Fruit fly (Drosophila melanogaster) whole organism, embryonic: ENCODE measurements around the gene CG46430.

Experiments
- Abd-B ChIP-seq: fragments of 200-800 bp; sonication (Bioruptor generic); optimal IDR thresholded peaks from 2 replicates; lab custom pipeline; 2018; ENCODE audit warnings: missing biosample characterization, mild to moderate bottlenecking, missing genetic modification characterization, moderate library complexity
- Ada2b ChIP-seq: fragments of 200-800 bp; sonication (Bioruptor generic); IDR thresholded peaks from 2 replicates; pipeline ENCODE4 v1.3.6; 2022; ENCODE audit warnings: missing biosample characterization, missing genetic modification characterization
- Aef1 ChIP-seq: fragments of 200-800 bp; sonication (Bioruptor generic); IDR thresholded peaks from 3 replicates; pipeline ENCODE4 v1.3.6; 2022; ENCODE audit warnings: missing biosample characterization, missing genetic modification characterization
- CG10321 ChIP-seq: fragments of 200-800 bp; sonication (Bioruptor generic); IDR thresholded peaks from 2 replicates; pipeline ENCODE4 v1.3.6; 2022; ENCODE audit warnings: missing biosample characterization, missing genetic modification characterization
- CG11696 ChIP-seq: fragments of 200-800 bp; sonication (Bioruptor generic); IDR thresholded peaks from 2 replicates; pipeline ENCODE4 v1.3.6; 2022; ENCODE audit warnings: missing biosample characterization, missing genetic modification characterization
- CG12155 ChIP-seq: fragments of 200-800 bp; sonication (Bioruptor generic); optimal IDR thresholded peaks from 3 replicates; lab custom pipeline; 2016; ENCODE audit warnings: missing biosample characterization, missing genetic modification characterization
- CG12236 ChIP-seq: fragments of 200-800 bp; sonication (Bioruptor generic); optimal IDR thresholded peaks from 2 replicates; lab custom pipeline; 2016; ENCODE audit warnings: missing biosample characterization, missing genetic modification characterization
- CG12744 ChIP-seq: fragments of 200-800 bp; sonication (Bioruptor generic); optimal IDR thresholded peaks from 2 replicates; lab custom pipeline; 2016; ENCODE audit warnings: missing biosample characterization, missing genetic modification characterization
- CG13624 ChIP-seq: fragments of 200-800 bp; sonication (Bioruptor generic); optimal IDR thresholded peaks from 2 replicates; lab custom pipeline; 2016; ENCODE audit warnings: missing biosample characterization, missing genetic modification characterization
- CG14014 ChIP-seq: fragments of 200-800 bp; sonication (Bioruptor generic); IDR thresholded peaks from 2 replicates; pipeline ENCODE4 v1.3.6; 2022; ENCODE audit warnings: missing biosample characterization, missing genetic modification characterization
- CG1603 ChIP-seq: fragments of 200-800 bp; sonication (Bioruptor generic); optimal IDR thresholded peaks from 2 replicates; lab custom pipeline; 2019; ENCODE audit warnings: missing biosample characterization, mild to moderate bottlenecking, missing genetic modification characterization, moderate library complexity
- CG16815 ChIP-seq: fragments of 200-800 bp; sonication (Bioruptor generic); optimal IDR thresholded peaks from 3 replicates; lab custom pipeline; 2017; ENCODE audit warnings: missing biosample characterization, mild to moderate bottlenecking, missing genetic modification characterization
- CG2120 ChIP-seq: fragments of 200-800 bp; sonication (Bioruptor generic); optimal IDR thresholded peaks from 3 replicates; lab custom pipeline; 2016; ENCODE audit warnings: missing biosample characterization, missing genetic modification characterization
- CG2678 ChIP-seq: fragments of 200-800 bp; sonication (Bioruptor generic); optimal IDR thresholded peaks from 3 replicates; lab custom pipeline; 2019; ENCODE audit warnings: missing biosample characterization, mild to moderate bottlenecking, missing genetic modification characterization, moderate library complexity
- CG32532 ChIP-seq: fragments of 200-800 bp; sonication (Bioruptor generic); IDR thresholded peaks from 2 replicates; pipeline ENCODE4 v1.3.6; 2022; ENCODE audit warnings: missing biosample characterization, missing genetic modification characterization
- CG32767 ChIP-seq: fragments of 200-800 bp; sonication (Bioruptor generic); IDR thresholded peaks from 2 replicates; pipeline ENCODE4 v1.3.6; 2022; ENCODE audit warnings: missing biosample characterization, missing genetic modification characterization
- CG3281 ChIP-seq: fragments of 200-800 bp; sonication (Bioruptor generic); optimal IDR thresholded peaks from 3 replicates; lab custom pipeline; 2017; ENCODE audit warnings: missing biosample characterization, mild to moderate bottlenecking, missing genetic modification characterization
- CG34422 ChIP-seq: fragments of 200-800 bp; sonication (Bioruptor generic); IDR thresholded peaks from 3 replicates; pipeline ENCODE4 v1.3.6; 2022; ENCODE audit warnings: missing biosample characterization, missing genetic modification characterization
- CG6272 ChIP-seq: fragments of 200-800 bp; sonication (Bioruptor generic); IDR thresholded peaks from 2 replicates; pipeline ENCODE4 v1.3.6; 2022; ENCODE audit warnings: missing biosample characterization, missing genetic modification characterization
- CG9609 ChIP-seq: fragments of 200-800 bp; sonication (Bioruptor generic); optimal IDR thresholded peaks from 3 replicates; lab custom pipeline; 2016; ENCODE audit warnings: missing biosample characterization, missing genetic modification characterization
- CG9932 ChIP-seq: fragments of 200-800 bp; sonication (Bioruptor generic); IDR thresholded peaks from 2 replicates; pipeline ENCODE4 v1.3.6; 2022; ENCODE audit warnings: missing biosample characterization, missing genetic modification characterization
- Camta ChIP-seq: fragments of 200-800 bp; sonication (Bioruptor generic); optimal IDR thresholded peaks from 2 replicates; lab custom pipeline; 2016; ENCODE audit warnings: missing biosample characterization, missing genetic modification characterization
- CoRest ChIP-seq: fragments of 200-800 bp; sonication (Bioruptor generic); optimal IDR thresholded peaks from 3 replicates; lab custom pipeline; 2018; ENCODE audit warnings: missing biosample characterization, mild to moderate bottlenecking, missing genetic modification characterization, moderate library complexity
- D19B ChIP-seq: fragments of 200-800 bp; sonication (Bioruptor generic); optimal IDR thresholded peaks from 2 replicates; lab custom pipeline; 2017; ENCODE audit warnings: missing biosample characterization, mild to moderate bottlenecking, missing genetic modification characterization
- E2f1 ChIP-seq: fragments of 200-800 bp; sonication (Bioruptor generic); IDR thresholded peaks from 2 replicates; pipeline ENCODE4 v1.3.6; 2022; ENCODE audit warnings: missing biosample characterization, missing genetic modification characterization
- E2f2 ChIP-seq: fragments of 200-800 bp; sonication (Bioruptor generic); IDR thresholded peaks from 2 replicates; pipeline ENCODE4 v1.3.6; 2022; ENCODE audit warnings: missing biosample characterization, missing genetic modification characterization
- Ets65A ChIP-seq: fragments of 200-800 bp; sonication (Bioruptor generic); peaks from one replicate; lab custom pipeline; 2016; ENCODE audit warnings: missing biosample characterization, missing genetic modification characterization
- Fer3 ChIP-seq: fragments of 200-800 bp; sonication (Bioruptor generic); optimal IDR thresholded peaks from 2 replicates; lab custom pipeline; 2018; ENCODE audit warnings: missing biosample characterization, mild to moderate bottlenecking, missing genetic modification characterization, moderate library complexity
- GATAe ChIP-seq: fragments of 200-800 bp; sonication (Bioruptor generic); conservative IDR thresholded peaks from 2 replicates; pipeline ENCODE4 v1.3.6; 2022; ENCODE audit warnings: missing biosample characterization, missing genetic modification characterization
- H15 ChIP-seq: fragments of 200-800 bp; sonication (Bioruptor generic); IDR thresholded peaks from 3 replicates; pipeline ENCODE4 v1.3.6; 2022; ENCODE audit warnings: missing biosample characterization, missing genetic modification characterization
- HmgD ChIP-seq: fragments of 200-800 bp; sonication (Bioruptor generic); optimal IDR thresholded peaks from 3 replicates; lab custom pipeline; 2016; ENCODE audit warnings: missing biosample characterization, missing genetic modification characterization
- Hsf ChIP-seq: fragments of 200-800 bp; sonication (Bioruptor generic); optimal IDR thresholded peaks from 3 replicates; lab custom pipeline; 2016; ENCODE audit warnings: missing biosample characterization, missing genetic modification characterization
- Myb ChIP-seq: fragments of 200-800 bp; sonication (Bioruptor generic); optimal IDR thresholded peaks from 2 replicates; lab custom pipeline; 2016; ENCODE audit warnings: missing biosample characterization, missing genetic modification characterization
- ab ChIP-seq: fragments of 200-800 bp; sonication (Bioruptor generic); optimal IDR thresholded peaks from 2 replicates; lab custom pipeline; 2016; ENCODE audit warnings: missing biosample characterization, missing genetic modification characterization
- bbx ChIP-seq: fragments of 200-800 bp; sonication (Bioruptor generic); IDR thresholded peaks from 2 replicates; pipeline ENCODE4 v1.3.6; 2022; ENCODE audit warnings: missing biosample characterization, missing genetic modification characterization; ENCODE audit not compliant: partially characterized antibody
- dm ChIP-seq: fragments of 200-800 bp; sonication (Bioruptor generic); optimal IDR thresholded peaks from 3 replicates; lab custom pipeline; 2016; ENCODE audit warnings: missing biosample characterization, missing genetic modification characterization
- gem ChIP-seq: fragments of 200-800 bp; sonication (Bioruptor generic); optimal IDR thresholded peaks from 2 replicates; lab custom pipeline; 2019; ENCODE audit warnings: missing biosample characterization, mild to moderate bottlenecking, missing genetic modification characterization, moderate library complexity
- gsb ChIP-seq: fragments of 200-800 bp; sonication (Bioruptor generic); IDR thresholded peaks from 2 replicates; pipeline ENCODE4 v1.3.6; 2022; ENCODE audit warnings: missing biosample characterization, missing genetic modification characterization
- gsb-n ChIP-seq: fragments of 200-800 bp; sonication (Bioruptor generic); optimal IDR thresholded peaks from 3 replicates; lab custom pipeline; 2018; ENCODE audit warnings: missing biosample characterization, mild to moderate bottlenecking, missing genetic modification characterization
- ind ChIP-seq: fragments of 200-800 bp; sonication (Bioruptor generic); optimal IDR thresholded peaks from 3 replicates; lab custom pipeline; 2016; ENCODE audit warnings: missing biosample characterization, missing genetic modification characterization
- jigr1 ChIP-seq: fragments of 200-800 bp; sonication (Bioruptor generic); IDR thresholded peaks from 3 replicates; pipeline ENCODE4 v1.3.6; 2022; ENCODE audit warnings: missing biosample characterization, missing genetic modification characterization
- lbe ChIP-seq: fragments of 200-800 bp; sonication (Bioruptor generic); optimal IDR thresholded peaks from 2 replicates; lab custom pipeline; 2016; ENCODE audit warnings: missing biosample characterization, mild to moderate bottlenecking, missing genetic modification characterization
- mam ChIP-seq: fragments of 200-800 bp; sonication (Bioruptor generic); optimal IDR thresholded peaks from 3 replicates; lab custom pipeline; 2016; ENCODE audit warnings: missing biosample characterization, missing genetic modification characterization
- otp ChIP-seq: fragments of 200-800 bp; sonication (Bioruptor generic); IDR thresholded peaks from 3 replicates; pipeline ENCODE4, ENCODE4 v1.3.6; 2022; ENCODE audit warnings: missing biosample characterization, missing genetic modification characterization
- pfk ChIP-seq: fragments of 200-800 bp; sonication (Bioruptor generic); optimal IDR thresholded peaks from 2 replicates; lab custom pipeline; 2018; ENCODE audit warnings: missing biosample characterization, mild to moderate bottlenecking, missing genetic modification characterization, moderate library complexity
- pros ChIP-seq: fragments of 200-800 bp; sonication (Bioruptor generic); optimal IDR thresholded peaks from 3 replicates; lab custom pipeline; 2019; ENCODE audit warnings: missing biosample characterization, mild to moderate bottlenecking, missing genetic modification characterization, moderate library complexity
- sens ChIP-seq: fragments of 200-800 bp; sonication (Bioruptor generic); peaks from one replicate; lab custom pipeline; 2016; ENCODE audit warnings: missing biosample characterization, missing genetic modification characterization
- sens-2 ChIP-seq: fragments of 200-800 bp; sonication (Bioruptor generic); IDR thresholded peaks from 2 replicates; pipeline ENCODE4 v1.3.6; 2022; ENCODE audit warnings: missing biosample characterization, missing genetic modification characterization
- tin ChIP-seq: fragments of 200-800 bp; sonication (Bioruptor generic); optimal IDR thresholded peaks from 3 replicates; lab custom pipeline; 2016; ENCODE audit warnings: missing biosample characterization, missing genetic modification characterization
- zen ChIP-seq: fragments of 200-800 bp; sonication (Bioruptor generic); optimal IDR thresholded peaks from 3 replicates; lab custom pipeline; 2018; ENCODE audit warnings: missing biosample characterization, mild to moderate bottlenecking, missing genetic modification characterization, moderate library complexity

The CG46430 gene

DNA sequence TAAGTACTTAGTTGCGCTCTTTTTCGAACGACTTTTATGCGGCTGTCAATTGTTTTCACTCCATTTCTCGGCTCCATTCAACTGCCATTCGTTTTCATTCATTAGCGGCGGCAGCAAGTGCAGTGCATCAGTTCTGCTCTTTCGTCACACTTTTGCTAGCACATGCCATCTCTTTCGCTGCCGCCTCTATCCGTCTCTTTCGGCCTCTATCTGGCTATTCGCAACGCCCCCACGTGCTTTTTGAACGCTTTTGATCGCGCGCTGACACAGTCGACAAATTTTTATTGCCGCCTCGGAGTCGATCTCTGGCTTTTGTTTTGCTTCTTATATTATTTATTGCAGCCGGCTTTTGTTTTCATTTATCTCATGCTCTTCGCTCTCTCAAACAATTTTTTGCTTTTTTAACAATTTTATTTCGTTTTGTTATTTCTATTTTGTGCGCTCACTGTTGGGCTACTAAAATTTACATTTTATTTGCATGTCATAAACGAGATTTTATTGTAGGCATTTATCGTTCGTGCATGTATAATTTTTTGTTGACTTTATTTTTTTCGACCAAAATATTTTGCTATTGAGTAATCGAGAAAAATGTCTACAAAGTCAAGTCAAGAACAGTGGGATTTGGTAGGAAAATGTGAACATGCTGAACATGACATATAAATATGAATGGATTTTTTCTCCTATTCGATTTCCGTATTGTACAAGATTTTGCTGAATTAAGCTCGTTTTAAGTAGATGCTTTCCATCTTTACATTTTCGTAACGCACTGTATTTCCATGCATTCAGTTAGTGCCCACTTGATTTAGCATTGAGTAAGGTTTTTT is 44.3 kb downstream of the CG46430 start (continued):
- TF ChIP-seq dm (GFP tag; lab: Kevin White, UChicago) (no peak), gsb (GFP tag; lab: Robert Waterston, UW) (0 out of 2 replicates have a peak, but pooled peaks have one; percentile 19), CG34422 (peak; percentile 39; the same call in 1 of the 3 replicates), E2f1 (GFP tag; lab: Robert Waterston, UW) (peak; percentile 24; the same call in 1 of the 2 replicates), sens-2 (GFP tag; lab: Robert Waterston, UW) (no peak), D19B (GFP tag; lab: Kevin White, UChicago) (no peak), bbx (no peak), tin (GFP tag; lab: Kevin White, UChicago) (no peak), CG12236 (GFP tag; lab: Kevin White, UChicago) (no peak), gsb-n (tag; lab: Kevin White, UChicago) (peak; percentile 43), Ada2b (peak; percentile 68), Hsf (no peak), Abd-B (no peak), CG11696 (GFP tag; lab: Robert Waterston, UW) (0 out of 2 replicates have a peak, but pooled peaks have one; percentile 20), Aef1 (GFP tag; lab: Robert Waterston, UW) (0 out of 3 replicates have a peak, but pooled peaks have one; percentile 17), otp (GFP tag; lab: Robert Waterston, UW) (0 out of 3 replicates have a peak, but pooled peaks have one; percentile 6), CG1603 (peak; percentile 18), ind (GFP tag; lab: Kevin White, UChicago) (peak; percentile 31), CoRest (peak; percentile 32), HmgD (no peak), CG16815 (GFP tag; lab: Kevin White, UChicago) (no peak), CG32532 (GFP tag; lab: Robert Waterston, UW) (peak; percentile 44), CG12155 (GFP tag; lab: Kevin White, UChicago) (no peak), jigr1 (no peak), mam (GFP tag; lab: Kevin White, UChicago) (peak; percentile 10), Ets65A (GFP tag; lab: Kevin White, UChicago) (peak; percentile 2), sens (peak; percentile 83), CG10321 (GFP tag; lab: Robert Waterston, UW) (peak; percentile 82), CG2120 (GFP tag; lab: Kevin White, UChicago) (peak; percentile 38), ab (GFP tag; lab: Kevin White, UChicago) (no peak), CG9609 (GFP tag; lab: Kevin White, UChicago) (no peak), zen (no peak), CG9932 (GFP tag; lab: Robert Waterston, UW) (peak; percentile 41; the same call in 1 of the 2 replicates), Fer3 (tag; lab: Kevin White, UChicago) (peak; percentile 4), CG3281 (no peak), gem (tag; lab: Kevin White, UChicago) (peak; percentile 45), CG13624 (no peak), CG2678 (tag; lab: Kevin White, UChicago) (peak; percentile 38), Myb (GFP tag; lab: Kevin White, UChicago) (no peak), CG6272 (GFP tag; lab: Robert Waterston, UW) (no peak), CG32767 (GFP tag; lab: Robert Waterston, UW) (no peak), CG14014 (GFP tag; lab: Robert Waterston, UW) (peak; percentile 24; the same call in 1 of the 2 replicates), E2f2 (GFP tag; lab: Robert Waterston, UW) (0 out of 2 replicates have a peak, but pooled peaks have one; percentile 11), Camta (GFP tag; lab: Kevin White, UChicago) (no peak), pfk (GFP tag; lab: Kevin White, UChicago) (no peak), lbe (no peak), H15 (peak; percentile 48; the same call in 1 of the 3 replicates), CG12744 (GFP tag; lab: Kevin White, UChicago) (no peak), GATAe (no peak), pros (GFP tag; lab: Kevin White, UChicago) (no peak)
